Fruit fly (Drosophila melanogaster) whole organism, prepupa: ENCODE measurements around the gene Inx7.

Source experiments
- CG11762 ChIP-seq: fragments of 200-800 bp; sonication (Bioruptor generic); optimal IDR thresholded peaks from 3 replicates; lab custom pipeline; 2016; ENCODE audit warnings: missing biosample characterization, missing genetic modification characterization; ENCODE audit not compliant: insufficient read depth
- CG15336 ChIP-seq: fragments of 200-800 bp; sonication (Bioruptor generic); IDR thresholded peaks from 2 replicates; pipeline ENCODE4 v1.3.6; 2022; ENCODE audit warnings: missing biosample characterization, missing genetic modification characterization
- CG8319 ChIP-seq: fragments of 200-800 bp; sonication (Bioruptor generic); optimal IDR thresholded peaks from 3 replicates; lab custom pipeline; 2016; ENCODE audit warnings: missing biosample characterization, missing genetic modification characterization
- Gug ChIP-seq: fragments of 200-800 bp; sonication (Bioruptor generic); IDR thresholded peaks from 2 replicates; pipeline ENCODE4 v1.3.6; 2022; ENCODE audit warnings: missing biosample characterization, missing genetic modification characterization
- Hr38 ChIP-seq: sonication (Bioruptor generic); optimal IDR thresholded peaks from 2 replicates; lab custom pipeline; 2016; ENCODE audit warnings: missing biosample characterization, missing genetic modification characterization
- Lpt ChIP-seq: fragments of 200-800 bp; sonication (Bioruptor generic); optimal IDR thresholded peaks from 3 replicates; lab custom pipeline; 2016; ENCODE audit warnings: missing biosample characterization, missing genetic modification characterization
- Met ChIP-seq: fragments of 200-800 bp; sonication (Bioruptor generic); optimal IDR thresholded peaks from 3 replicates; lab custom pipeline; 2016; ENCODE audit warnings: missing biosample characterization, missing genetic modification characterization
- OdsH ChIP-seq: fragments of 200-800 bp; sonication (Bioruptor generic); optimal IDR thresholded peaks from 3 replicates; lab custom pipeline; 2016; ENCODE audit warnings: missing biosample characterization, missing genetic modification characterization
- esn ChIP-seq: fragments of 200-800 bp; sonication (Bioruptor generic); optimal IDR thresholded peaks from 2 replicates; lab custom pipeline; 2016; ENCODE audit warnings: missing biosample characterization, mild to moderate bottlenecking, missing genetic modification characterization, moderate library complexity
- fd59A ChIP-seq: fragments of 200-800 bp; sonication (Bioruptor generic); optimal IDR thresholded peaks from 2 replicates; lab custom pipeline; 2017; ENCODE audit warnings: missing biosample characterization, mild to moderate bottlenecking, missing genetic modification characterization, missing genetic modification reagents

DNA sequence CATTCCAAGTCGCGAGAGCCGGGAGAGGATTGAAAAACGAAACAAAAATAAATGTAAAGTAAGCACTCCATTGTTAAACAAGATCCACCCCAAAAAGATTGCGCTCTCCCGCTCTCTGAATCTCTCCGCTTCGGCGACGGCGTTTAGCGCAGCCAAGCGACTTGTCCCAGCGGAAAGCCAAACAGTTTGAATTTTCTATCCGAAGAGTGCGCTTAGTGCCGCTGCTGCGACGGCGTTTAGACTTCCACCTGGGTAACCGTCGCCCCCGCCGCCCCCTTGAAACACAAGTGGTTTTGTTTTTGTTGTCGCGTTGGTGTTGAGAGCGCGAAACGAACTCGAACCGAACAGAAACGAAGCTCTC lies 5.1 kb upstream of the Inx7 start, which contains the start of gene Inx2:
- TF ChIP-seq Gug (0 out of 2 replicates have a peak, but pooled peaks have one; percentile 8), OdsH (no peak), CG8319 (GFP tag; lab: Kevin White, UChicago) (no peak), CG11762 (GFP tag; lab: Kevin White, UChicago) (no peak), fd59A (GFP tag; lab: Kevin White, UChicago) (no peak), Hr38 (no peak), Met (GFP tag; lab: Kevin White, UChicago) (no peak), CG15336 (GFP tag; lab: Robert Waterston, UW) (peak; percentile 48; the same call in 1 of the 2 replicates), Lpt (GFP tag; lab: Kevin White, UChicago) (peak; percentile 24), esn (GFP tag; lab: Kevin White, UChicago) (no peak)
